Worm (Caenorhabditis elegans): Measurements from ENCODE around the gene R10E8.3.
A peak's percentile ranks its signal among the peaks of the same experiment; 100 is the strongest.

The R10E8.3 gene

DNA sequence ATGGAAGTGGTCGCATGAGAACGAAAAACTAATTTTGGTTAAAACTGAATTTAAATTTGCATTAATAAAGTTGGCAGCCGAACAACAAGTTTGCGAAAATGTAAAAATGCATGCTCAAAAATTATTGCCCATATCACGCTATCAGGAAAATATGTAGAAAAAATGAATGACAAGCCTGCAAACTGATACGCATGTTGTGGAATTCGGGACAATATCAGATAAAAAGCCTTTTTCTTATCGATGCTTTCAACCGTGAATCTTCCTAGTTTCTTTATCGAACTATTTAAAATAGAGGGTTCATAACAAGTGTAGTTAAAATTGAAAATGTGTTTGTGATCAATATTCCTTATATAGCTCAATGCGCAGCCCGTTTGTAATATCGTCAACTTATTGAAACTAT, 9.5 kb upstream of the R10E8.3 start:
- TF ChIP-seq hif-1 (tag; optimal IDR thresholded peaks at IDR 0.05), result no peak
- TF ChIP-seq arid-1 (GFP tag; conservative IDR thresholded peaks at IDR 0.05), result no peak
- TF ChIP-seq duxl-1 (tag; optimal IDR thresholded peaks at IDR 0.05; ENCODE audit: poor library complexity), result no peak
- no peak for TF ChIP-seq daf-16 (GFP tag; optimal IDR thresholded peaks at IDR 0.05)
- peak; percentile 49 for TF ChIP-seq daf-16 (tag; optimal IDR thresholded peaks at IDR 0.05)
- TF ChIP-seq gei-8 (GFP tag; optimal IDR thresholded peaks at IDR 0.05), result no peak
- no peak for TF ChIP-seq dmd-9 (GFP tag; IDR thresholded peaks at IDR 0.05)
- TF ChIP-seq dve-1 (tag; optimal IDR thresholded peaks at IDR 0.05; ENCODE audit: insufficient read depth), result peak; percentile 29
- no peak for TF ChIP-seq nhr-41 (GFP tag; IDR thresholded peaks at IDR 0.05)
- peak; percentile 36; the same call in 1 of the 2 replicates for TF ChIP-seq dmd-6 (GFP tag; IDR thresholded peaks at IDR 0.05)
- peak; percentile 77 for TF ChIP-seq pqm-1 (tag; optimal IDR thresholded peaks at IDR 0.05)
- TF ChIP-seq ZK546.5 (tag; optimal IDR thresholded peaks at IDR 0.05), result no peak
- TF ChIP-seq nhr-28 (tag; optimal IDR thresholded peaks at IDR 0.05), result peak; percentile 63
- TF ChIP-seq lim-7 (GFP tag; IDR thresholded peaks at IDR 0.05), result no peak

- TF ChIP-seq nhr-48 (tag; optimal IDR thresholded peaks at IDR 0.05) (no peak), aha-1 (tag) (peak; percentile 34), pqm-1 (tag; optimal IDR thresholded peaks at IDR 0.05) (peak; percentile 30), dve-1 (tag; optimal IDR thresholded peaks at IDR 0.05; ENCODE audit: insufficient read depth) (peak; percentile 17), Y105C5A.15 (GFP tag; IDR thresholded peaks at IDR 0.05) (no peak), nhr-28 (tag; optimal IDR thresholded peaks at IDR 0.05) (peak; percentile 77), daf-16 (GFP tag; optimal IDR thresholded peaks at IDR 0.05) (no peak), daf-16 (tag; optimal IDR thresholded peaks at IDR 0.05) (peak; percentile 28)
Observed at ce11 chrV:18244408-18244807, 7.8 kb upstream of the R10E8.3 start.

ce11 chrV:18243227-18243626, 6.7 kb upstream of the R10E8.3 start:
- peak in 1 of 2 experiments; percentile 93 for TF ChIP-seq unc-62 (GFP tag; optimal IDR thresholded peaks at IDR 0.05 in 1 of 2)
- no peak for TF ChIP-seq unc-62 (tag; optimal IDR thresholded peaks at IDR 0.05)
- no peak for TF ChIP-seq vab-7 (GFP tag; IDR thresholded peaks at IDR 0.05)
- TF ChIP-seq lin-29 (GFP tag; IDR thresholded peaks at IDR 0.05), result no peak
- no peak for TF ChIP-seq nhr-25 (tag; optimal IDR thresholded peaks at IDR 0.05; ENCODE audit: borderline replicate concordance, insufficient read depth)
- no peak for TF ChIP-seq jun-1 (tag; optimal IDR thresholded peaks at IDR 0.05)

ce11 chrV:18241328-18241727, 4.8 kb upstream of the R10E8.3 start, which contains the start of gene R10E8.8:
Gene R10E8.8 (minus strand): TSS chrV:18241670.
- TF ChIP-seq lin-38 (GFP tag; IDR thresholded peaks at IDR 0.05), result peak; percentile 67
- peak; percentile 6 for TF ChIP-seq mep-1 (tag; optimal IDR thresholded peaks at IDR 0.05)
- peak in 1 of 2 experiments; percentile 41 for TF ChIP-seq lsy-2 (tag; optimal IDR thresholded peaks at IDR 0.05)
- peak; percentile 68 for TF ChIP-seq nhr-28 (tag; optimal IDR thresholded peaks at IDR 0.05)
- no peak for TF ChIP-seq fkh-10 (GFP tag; optimal IDR thresholded peaks at IDR 0.05)
- 0 out of 2 replicates have a peak, but pooled peaks have one; percentile 25 for TF ChIP-seq dmd-6 (GFP tag; IDR thresholded peaks at IDR 0.05)
- TF ChIP-seq hlh-11 (tag; optimal IDR thresholded peaks at IDR 0.05), result peak; percentile 35
- TF ChIP-seq daf-16 (GFP tag; optimal IDR thresholded peaks at IDR 0.05), result no peak
- TF ChIP-seq daf-16 (tag; optimal IDR thresholded peaks at IDR 0.05), result peak; percentile 81
- no peak for TF ChIP-seq nhr-25 (tag; optimal IDR thresholded peaks at IDR 0.05; ENCODE audit: borderline replicate concordance, insufficient read depth)
- TF ChIP-seq mxl-3 (GFP tag; optimal IDR thresholded peaks at IDR 0.05), result peak; percentile 9
- TF ChIP-seq nhr-77 (tag; optimal IDR thresholded peaks at IDR 0.05), result peak; percentile 15
- TF ChIP-seq dve-1 (tag; optimal IDR thresholded peaks at IDR 0.05; ENCODE audit: insufficient read depth), result peak; percentile 75
- peak; percentile 77 for TF ChIP-seq pqm-1 (tag; optimal IDR thresholded peaks at IDR 0.05)
- no peak for TF ChIP-seq mdl-1 (tag; optimal IDR thresholded peaks at IDR 0.05)

- no peak for TF ChIP-seq mxl-3 (GFP tag; optimal IDR thresholded peaks at IDR 0.05)
- peak; percentile 95 for TF ChIP-seq aha-1 (tag)
Observed at ce11 chrV:18235808-18236207, 756 bp downstream of the R10E8.3 start.

All from whole organism, L4 larva.